Worm (Caenorhabditis elegans) whole organism, midembryonic: ENCODE measurements around the gene F16B4.4.

Experiments
- T22C8.4 ChIP-seq: fragments of 200-800 bp; sonication (Bioruptor generic); IDR thresholded peaks from 2 replicates; pipeline ENCODE4 v1.3.6; 2022; ENCODE audit warnings: missing genetic modification characterization, missing compliant biosample characterization
- cog-1 ChIP-seq: sonication (generic microtip); optimal IDR thresholded peaks from 2 replicates; lab custom pipeline; 2016; ENCODE audit warnings: missing genetic modification characterization, missing compliant biosample characterization
- flt-1 ChIP-seq: fragments of 200-800 bp; sonication (Bioruptor generic); IDR thresholded peaks from 2 replicates; pipeline ENCODE4 v1.3.6; 2022; ENCODE audit warnings: missing genetic modification characterization, missing compliant biosample characterization
- klf-2 ChIP-seq: fragments of 200-800 bp; sonication (Bioruptor generic); conservative IDR thresholded peaks from 2 replicates; pipeline ENCODE4 v1.3.6; 2022; ENCODE audit warnings: missing genetic modification reagents, missing genetic modification characterization, missing compliant biosample characterization
- med-1 ChIP-seq: sonication (generic microtip); optimal IDR thresholded peaks from 2 replicates; lab custom pipeline; 2017; ENCODE audit warnings: missing genetic modification characterization, mild to moderate bottlenecking, missing compliant biosample characterization, antibody characterized with exemption, missing genetic modification reagents; ENCODE audit not compliant: insufficient read depth
- ref-1 ChIP-seq: fragments of 200-800 bp; sonication (Bioruptor generic); conservative IDR thresholded peaks from 2 replicates; pipeline ENCODE4 v1.3.6; 2022; ENCODE audit warnings: missing genetic modification reagents, missing genetic modification characterization, missing compliant biosample characterization
- tab-1 ChIP-seq: fragments of 200-800 bp; sonication (Bioruptor generic); IDR thresholded peaks from 2 replicates; pipeline ENCODE4 v1.3.6; 2022; ENCODE audit warnings: missing genetic modification characterization, missing compliant biosample characterization
- ztf-23 ChIP-seq: fragments of 200-800 bp; sonication (Bioruptor generic); IDR thresholded peaks from 2 replicates; pipeline ENCODE4 v1.3.6; 2022; ENCODE audit warnings: missing genetic modification reagents, missing genetic modification characterization, missing compliant biosample characterization
- ztf-29 ChIP-seq: fragments of 200-800 bp; sonication (Bioruptor generic); IDR thresholded peaks from 2 replicates; pipeline ENCODE4 v1.3.6; 2022; ENCODE audit warnings: missing genetic modification reagents, missing genetic modification characterization, missing compliant biosample characterization

The F16B4.4 gene

ce11 chrV:1640008-1640407 lies 46.2 kb downstream of the F16B4.4 start, which contains the start of gene str-221:
TSS of gene str-221 (plus strand) at chrV:1640308.
- TF ChIP-seq klf-2 (GFP tag; lab: Robert Waterston, UW) (no peak), cog-1 (tag; lab: Kevin White, UChicago) (no peak), med-1 (no peak), tab-1 (GFP tag; lab: Robert Waterston, UW) (no peak), flt-1 (no peak), ztf-29 (GFP tag; lab: Robert Waterston, UW) (no peak), T22C8.4 (GFP tag; lab: Robert Waterston, UW) (no peak)

ce11 chrV:1642199-1642598 lies 48.4 kb downstream of the F16B4.4 start, which contains the start of gene Y46H3D.1:
TSS of gene Y46H3D.1 (plus strand) at chrV:1642499.
- TF ChIP-seq T22C8.4 (GFP tag; lab: Robert Waterston, UW), result no peak
- TF ChIP-seq cog-1 (tag; lab: Kevin White, UChicago), result no peak
- TF ChIP-seq klf-2 (GFP tag; lab: Robert Waterston, UW), result no peak
- no peak for TF ChIP-seq ztf-29 (GFP tag; lab: Robert Waterston, UW)
- no peak for TF ChIP-seq ztf-23
- TF ChIP-seq ref-1 (GFP tag; lab: Robert Waterston, UW), result no peak
- TF ChIP-seq med-1, result no peak
- TF ChIP-seq flt-1, result no peak
- TF ChIP-seq tab-1 (GFP tag; lab: Robert Waterston, UW), result no peak

- TF ChIP-seq ztf-23 (no peak), med-1 (no peak), T22C8.4 (GFP tag; lab: Robert Waterston, UW) (no peak), tab-1 (GFP tag; lab: Robert Waterston, UW) (no peak), ref-1 (GFP tag; lab: Robert Waterston, UW) (no peak), ztf-29 (GFP tag; lab: Robert Waterston, UW) (no peak), klf-2 (GFP tag; lab: Robert Waterston, UW) (no peak), flt-1 (no peak), cog-1 (tag; lab: Kevin White, UChicago) (no peak)
These were observed 48.9 kb downstream of the F16B4.4 start for ce11 chrV:1642768-1643167.

- TF ChIP-seq med-1 (no peak), ref-1 (GFP tag; lab: Robert Waterston, UW) (no peak), klf-2 (GFP tag; lab: Robert Waterston, UW) (no peak), ztf-23 (no peak), ztf-29 (GFP tag; lab: Robert Waterston, UW) (no peak), cog-1 (tag; lab: Kevin White, UChicago) (no peak), flt-1 (no peak), T22C8.4 (GFP tag; lab: Robert Waterston, UW) (no peak), tab-1 (GFP tag; lab: Robert Waterston, UW) (no peak)
These were observed 50.1 kb downstream of the F16B4.4 start, which contains the start of gene alh-2 for ce11 chrV:1643886-1644285. TSS of gene alh-2 (plus strand) at chrV:1644169.
